Worm (Caenorhabditis elegans): Measurements from ENCODE around the gene lea-1.
A peak's percentile ranks its signal among the peaks of the same experiment; 100 is the strongest.

lea-1 gene

ce11 chrV:10044735-10045134, 33.0 kb downstream of the lea-1 start:
- no peak for TF ChIP-seq klf-2 (GFP tag; conservative IDR thresholded peaks at IDR 0.05)
- TF ChIP-seq tab-1 (GFP tag; IDR thresholded peaks at IDR 0.05), result no peak
- no peak for TF ChIP-seq ref-1 (GFP tag; conservative IDR thresholded peaks at IDR 0.05)
- TF ChIP-seq med-1 (GFP tag; optimal IDR thresholded peaks at IDR 0.05; ENCODE audit: insufficient read depth), result no peak
- TF ChIP-seq flt-1 (GFP tag; IDR thresholded peaks at IDR 0.05), result no peak
- TF ChIP-seq T22C8.4 (GFP tag; IDR thresholded peaks at IDR 0.05), result no peak
- no peak for TF ChIP-seq ztf-23 (GFP tag; IDR thresholded peaks at IDR 0.05)
- no peak for TF ChIP-seq cog-1 (tag; optimal IDR thresholded peaks at IDR 0.05)
- TF ChIP-seq ztf-29 (GFP tag; IDR thresholded peaks at IDR 0.05), result no peak

DNA sequence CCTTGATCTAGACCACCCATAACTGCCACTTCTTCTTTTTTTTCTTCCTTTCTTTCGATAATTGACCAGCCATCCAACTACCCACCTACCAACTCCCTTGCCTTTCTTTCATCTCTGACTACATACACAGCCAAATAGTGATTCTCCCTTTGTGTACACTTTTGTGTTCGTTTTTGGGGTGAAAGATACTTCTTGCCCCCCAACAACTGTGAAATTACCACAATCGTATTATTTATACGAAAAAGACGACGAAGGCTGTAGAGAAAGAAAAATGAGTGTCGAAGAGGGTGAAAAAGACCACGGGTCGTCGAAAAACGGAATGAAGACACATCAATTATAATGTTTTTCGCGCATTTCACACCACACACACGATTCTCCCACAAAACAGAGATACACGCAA, 34.8 kb downstream of the lea-1 start:
- TF ChIP-seq tab-1 (GFP tag; IDR thresholded peaks at IDR 0.05) (no peak), ztf-29 (GFP tag; IDR thresholded peaks at IDR 0.05) (no peak), ztf-23 (GFP tag; IDR thresholded peaks at IDR 0.05) (no peak), med-1 (GFP tag; optimal IDR thresholded peaks at IDR 0.05; ENCODE audit: insufficient read depth) (no peak), flt-1 (GFP tag; IDR thresholded peaks at IDR 0.05) (no peak), ref-1 (GFP tag; conservative IDR thresholded peaks at IDR 0.05) (no peak), klf-2 (GFP tag; conservative IDR thresholded peaks at IDR 0.05) (no peak), cog-1 (tag; optimal IDR thresholded peaks at IDR 0.05) (no peak), T22C8.4 (GFP tag; IDR thresholded peaks at IDR 0.05) (no peak)

ce11 chrV:10047189-10047588, 35.5 kb downstream of the lea-1 start:
- TF ChIP-seq flt-1 (GFP tag; IDR thresholded peaks at IDR 0.05), result no peak
- no peak for TF ChIP-seq ref-1 (GFP tag; conservative IDR thresholded peaks at IDR 0.05)
- no peak for TF ChIP-seq T22C8.4 (GFP tag; IDR thresholded peaks at IDR 0.05)
- TF ChIP-seq ztf-23 (GFP tag; IDR thresholded peaks at IDR 0.05), result no peak
- TF ChIP-seq med-1 (GFP tag; optimal IDR thresholded peaks at IDR 0.05; ENCODE audit: insufficient read depth), result no peak
- no peak for TF ChIP-seq ztf-29 (GFP tag; IDR thresholded peaks at IDR 0.05)

DNA sequence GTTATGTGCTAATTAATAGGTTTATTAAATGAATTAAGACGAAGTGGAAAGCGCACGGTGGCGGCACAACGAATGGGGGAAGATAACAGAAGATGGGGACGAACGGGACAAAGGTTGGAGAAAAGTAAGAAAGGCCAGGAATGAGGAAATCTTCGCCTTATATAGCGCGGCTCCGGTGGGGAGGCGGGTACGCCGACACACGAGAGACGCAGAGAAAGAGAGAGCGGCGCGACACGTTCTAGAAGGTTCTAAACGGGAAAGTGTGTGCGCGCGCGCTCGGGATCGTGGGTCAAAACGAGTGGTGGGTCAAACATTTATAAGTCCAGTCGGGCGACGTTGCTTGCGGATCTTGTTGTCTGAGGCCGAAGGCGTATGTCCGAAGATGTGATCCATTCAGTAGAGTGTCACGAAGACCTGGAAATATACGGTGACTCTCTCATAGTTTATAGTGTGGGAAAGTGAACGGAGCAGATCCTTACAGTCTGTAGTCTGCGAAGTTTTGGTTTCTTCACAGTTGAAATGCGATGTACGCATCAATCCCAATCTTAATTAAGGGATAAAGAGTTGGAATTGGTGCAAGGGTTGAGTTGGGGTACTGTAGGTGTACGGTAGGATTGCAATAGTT, 37.6 kb downstream of the lea-1 start:
- peak; percentile 63; the same call in 1 of the 2 replicates for TF ChIP-seq flt-1 (GFP tag; IDR thresholded peaks at IDR 0.05)
- TF ChIP-seq ref-1 (GFP tag; conservative IDR thresholded peaks at IDR 0.05), result 0 out of 2 replicates have a peak, but pooled peaks have one; percentile 16
- TF ChIP-seq T22C8.4 (GFP tag; IDR thresholded peaks at IDR 0.05), result 0 out of 2 replicates have a peak, but pooled peaks have one; percentile 24

DNA sequence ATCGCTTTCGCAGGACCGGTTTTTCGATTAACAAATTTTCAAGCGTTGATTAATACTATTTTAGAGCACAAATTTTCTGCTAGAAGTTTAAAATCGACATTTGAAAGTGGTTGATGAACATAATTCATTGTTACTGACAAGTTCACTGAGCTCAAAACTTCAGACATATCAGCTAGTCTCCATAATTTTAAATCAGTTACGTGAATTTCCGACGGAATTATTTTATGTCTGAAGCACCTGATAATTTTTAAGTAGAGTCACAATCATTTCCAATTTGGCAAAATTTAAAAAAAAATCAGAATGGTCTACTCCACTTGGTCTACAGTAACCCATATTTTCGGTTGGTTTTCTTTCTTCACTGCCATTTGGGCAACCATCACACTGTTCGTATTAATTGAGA, 40.1 kb downstream of the lea-1 start, which contains the start of gene str-118:
TSS of gene str-118 (plus strand) at position 301 of the 400 bp plus-strand sequence.
- no peak for TF ChIP-seq med-1 (GFP tag; optimal IDR thresholded peaks at IDR 0.05; ENCODE audit: insufficient read depth)
- no peak for TF ChIP-seq klf-2 (GFP tag; conservative IDR thresholded peaks at IDR 0.05)
- no peak for TF ChIP-seq flt-1 (GFP tag; IDR thresholded peaks at IDR 0.05)
- TF ChIP-seq tab-1 (GFP tag; IDR thresholded peaks at IDR 0.05), result no peak
- no peak for TF ChIP-seq T22C8.4 (GFP tag; IDR thresholded peaks at IDR 0.05)
- no peak for TF ChIP-seq ref-1 (GFP tag; conservative IDR thresholded peaks at IDR 0.05)
- TF ChIP-seq ztf-29 (GFP tag; IDR thresholded peaks at IDR 0.05), result no peak
- TF ChIP-seq ztf-23 (GFP tag; IDR thresholded peaks at IDR 0.05), result no peak
- TF ChIP-seq cog-1 (tag; optimal IDR thresholded peaks at IDR 0.05), result no peak

ce11 chrV:10054872-10055271, 43.1 kb downstream of the lea-1 start, which contains the start of gene yif-1:
Gene yif-1, minus strand, starts transcription at chrV:10054913.
- TF ChIP-seq flt-1 (GFP tag; IDR thresholded peaks at IDR 0.05) (no peak), med-1 (GFP tag; optimal IDR thresholded peaks at IDR 0.05; ENCODE audit: insufficient read depth) (no peak), ref-1 (GFP tag; conservative IDR thresholded peaks at IDR 0.05) (no peak), tab-1 (GFP tag; IDR thresholded peaks at IDR 0.05) (no peak), klf-2 (GFP tag; conservative IDR thresholded peaks at IDR 0.05) (no peak), T22C8.4 (GFP tag; IDR thresholded peaks at IDR 0.05) (no peak), cog-1 (tag; optimal IDR thresholded peaks at IDR 0.05) (no peak)

DNA sequence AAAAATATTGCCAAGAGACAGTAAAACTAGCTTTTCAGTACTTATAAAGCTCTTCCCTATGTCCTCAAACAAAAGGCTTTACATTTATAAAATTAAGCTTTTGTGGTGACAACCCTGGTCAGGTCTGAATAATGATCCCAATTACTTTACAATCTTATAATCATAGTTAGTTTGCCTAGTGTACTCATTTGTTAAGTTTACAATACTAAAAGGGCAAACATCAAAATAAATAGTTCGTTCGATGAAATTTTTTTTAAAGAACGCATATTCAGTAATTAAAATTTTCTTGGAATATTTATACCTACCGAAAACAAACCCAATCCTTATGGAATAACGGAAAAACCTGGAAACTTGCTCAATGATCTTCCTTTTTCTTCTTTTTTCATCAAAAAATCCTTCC, 47.0 kb downstream of the lea-1 start:
- TF ChIP-seq med-1 (GFP tag; optimal IDR thresholded peaks at IDR 0.05; ENCODE audit: insufficient read depth) (no peak), tab-1 (GFP tag; IDR thresholded peaks at IDR 0.05) (no peak), ref-1 (GFP tag; conservative IDR thresholded peaks at IDR 0.05) (no peak)

DNA sequence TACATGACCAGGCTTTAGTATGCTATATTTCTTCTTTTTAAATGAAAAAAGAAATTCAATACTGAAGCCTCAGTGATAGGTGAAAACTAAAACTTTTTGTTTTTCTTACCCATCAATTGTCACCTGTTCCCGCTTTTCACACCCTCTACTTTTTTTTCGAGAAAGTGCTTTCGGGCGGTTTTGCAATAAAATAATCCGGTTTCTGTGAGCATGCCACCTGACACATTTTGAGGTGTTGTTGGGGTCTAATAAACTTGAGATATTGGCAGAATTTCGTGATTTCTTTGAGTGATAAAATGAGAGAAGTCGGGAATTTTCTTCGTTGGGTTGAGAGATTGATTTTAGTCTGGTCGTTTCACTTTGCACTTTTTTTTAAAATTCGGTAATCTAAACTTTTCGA, 48.3 kb downstream of the lea-1 start:
- TF ChIP-seq ztf-23 (GFP tag; IDR thresholded peaks at IDR 0.05) (no peak), T22C8.4 (GFP tag; IDR thresholded peaks at IDR 0.05) (no peak), ztf-29 (GFP tag; IDR thresholded peaks at IDR 0.05) (no peak), cog-1 (tag; optimal IDR thresholded peaks at IDR 0.05) (no peak), flt-1 (GFP tag; IDR thresholded peaks at IDR 0.05) (no peak), ref-1 (GFP tag; conservative IDR thresholded peaks at IDR 0.05) (no peak), med-1 (GFP tag; optimal IDR thresholded peaks at IDR 0.05; ENCODE audit: insufficient read depth) (no peak), klf-2 (GFP tag; conservative IDR thresholded peaks at IDR 0.05) (no peak), tab-1 (GFP tag; IDR thresholded peaks at IDR 0.05) (no peak)

DNA sequence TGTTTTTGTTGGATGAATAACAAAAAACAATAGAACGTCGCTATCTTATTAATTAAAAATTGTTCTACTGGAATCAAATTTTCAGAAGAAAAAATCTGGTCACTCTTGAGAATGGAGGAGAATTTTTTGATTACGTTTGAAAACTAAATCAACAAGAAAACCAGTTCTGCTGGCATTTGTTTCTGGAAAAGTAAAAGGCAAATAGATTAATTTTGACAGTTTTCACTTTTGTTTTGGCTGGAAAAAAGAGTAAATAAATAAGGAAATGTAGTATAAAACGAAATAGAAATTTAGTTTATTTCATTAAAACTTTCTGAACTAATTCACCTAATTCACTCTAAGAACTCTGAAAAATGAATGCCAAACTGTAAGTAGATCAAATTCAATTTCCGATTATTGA, 52.5 kb downstream of the lea-1 start, which contains the start of gene fipr-13:
TSS of gene fipr-13 (plus strand) at position 301 of the 400 bp plus-strand sequence.
- TF ChIP-seq ref-1 (GFP tag; conservative IDR thresholded peaks at IDR 0.05) (no peak), cog-1 (tag; optimal IDR thresholded peaks at IDR 0.05) (no peak), flt-1 (GFP tag; IDR thresholded peaks at IDR 0.05) (no peak), ztf-23 (GFP tag; IDR thresholded peaks at IDR 0.05) (no peak), klf-2 (GFP tag; conservative IDR thresholded peaks at IDR 0.05) (no peak), med-1 (GFP tag; optimal IDR thresholded peaks at IDR 0.05; ENCODE audit: insufficient read depth) (no peak), tab-1 (GFP tag; IDR thresholded peaks at IDR 0.05) (no peak), T22C8.4 (GFP tag; IDR thresholded peaks at IDR 0.05) (no peak), ztf-29 (GFP tag; IDR thresholded peaks at IDR 0.05) (no peak)

- TF ChIP-seq ztf-23 (GFP tag; IDR thresholded peaks at IDR 0.05) (no peak), ref-1 (GFP tag; conservative IDR thresholded peaks at IDR 0.05) (no peak), klf-2 (GFP tag; conservative IDR thresholded peaks at IDR 0.05) (no peak), cog-1 (tag; optimal IDR thresholded peaks at IDR 0.05) (no peak), tab-1 (GFP tag; IDR thresholded peaks at IDR 0.05) (no peak)
Observed at ce11 chrV:10065679-10066078, 54.0 kb downstream of the lea-1 start.

Measured in whole organism, midembryonic.